Worm (Caenorhabditis elegans): ENCODE data around the gene fln-1.

DNA sequence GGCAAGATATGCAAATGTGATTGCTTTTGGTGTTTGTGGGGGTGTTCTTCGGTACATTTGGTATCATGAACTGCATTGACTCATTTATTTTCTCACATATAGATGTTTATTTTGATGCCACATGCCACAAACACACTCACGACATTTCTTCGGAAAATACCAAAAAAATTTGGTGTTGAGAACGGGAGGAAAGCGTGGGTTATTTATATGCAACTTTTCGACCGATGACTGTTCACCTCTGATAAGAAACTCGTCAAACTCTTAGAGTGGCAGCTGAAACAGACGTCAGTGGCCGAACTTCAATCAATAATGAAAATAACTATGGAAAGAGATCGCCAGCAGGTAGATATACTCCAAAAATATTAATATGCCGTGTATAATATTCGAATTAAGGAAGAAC lies 2.6 kb upstream of the fln-1 start:
- TF ChIP-seq zag-1 (tag; optimal IDR thresholded peaks at IDR 0.05) (no peak), skn-1 (tag; optimal IDR thresholded peaks at IDR 0.05) (no peak), mdl-1 (tag; optimal IDR thresholded peaks at IDR 0.05) (no peak), nhr-11 (tag; optimal IDR thresholded peaks at IDR 0.05) (no peak), fos-1 (tag; optimal IDR thresholded peaks at IDR 0.05) (no peak), elt-3 (tag; optimal IDR thresholded peaks at IDR 0.05) (no peak), nhr-12 (tag; optimal IDR thresholded peaks at IDR 0.05) (no peak), ceh-82 (tag; optimal IDR thresholded peaks at IDR 0.05) (no peak), snpc-4 (tag; optimal IDR thresholded peaks at IDR 0.05) (no peak), unc-39 (tag; optimal IDR thresholded peaks at IDR 0.05) (no peak), egl-27 (tag; optimal IDR thresholded peaks at IDR 0.05) (no peak), elt-1 (tag; optimal IDR thresholded peaks at IDR 0.05) (no peak), aly-2 (tag; optimal IDR thresholded peaks at IDR 0.05) (no peak)
